Worm (Caenorhabditis elegans): Measurements from ENCODE around the gene elmd-1.

DNA sequence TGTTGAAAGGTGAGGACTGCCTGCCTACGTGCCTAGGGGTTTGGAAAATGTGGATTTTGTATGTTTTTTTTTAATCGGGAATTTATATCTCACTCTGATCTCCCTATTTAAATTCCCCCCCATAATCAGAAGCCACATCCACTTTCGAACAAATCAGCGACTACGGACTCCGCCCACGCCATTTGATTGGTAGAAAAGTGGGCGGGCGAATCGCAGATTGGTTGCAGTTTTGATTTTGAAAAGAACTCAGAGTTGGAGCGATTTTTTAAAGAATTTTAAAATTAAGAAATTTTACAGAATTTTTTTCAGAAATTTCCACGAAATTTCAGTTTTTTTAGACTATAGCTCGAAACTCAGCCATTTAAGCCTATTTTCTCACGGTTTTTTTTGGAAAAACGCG, 29.7 kb upstream of the elmd-1 start:
- TF ChIP-seq him-1 (tag; optimal IDR thresholded peaks at IDR 0.05), result no peak
- no peak for TF ChIP-seq W03F9.2 (tag; optimal IDR thresholded peaks at IDR 0.05)
- no peak for TF ChIP-seq dao-5 (tag; optimal IDR thresholded peaks at IDR 0.05)

Data from whole organism, L4/young adult.